Worm (Caenorhabditis elegans): ENCODE results near the gene dpy-2.
A peak's percentile ranks its signal among the peaks of the same experiment; 100 is the strongest.

The dpy-2 gene

ce11 chrII:6734674-6735073, 20.6 kb downstream of the dpy-2 start, which contains the start of gene T14B4.3:
TSS of gene T14B4.3 (plus strand) at chrII:6734937.
- TF ChIP-seq F13C5.2 (tag; optimal IDR thresholded peaks at IDR 0.05) (peak; percentile 62), aly-1 (tag; optimal IDR thresholded peaks at IDR 0.05) (no peak), tbx-37 (GFP tag; conservative IDR thresholded peaks at IDR 0.05) (peak; percentile 55; the same call in 1 of the 2 replicates)

ce11 chrII:6736066-6736465, 22.0 kb downstream of the dpy-2 start, which contains the start of gene mrps-18.C:
TSS of gene mrps-18.C (plus strand) at chrII:6736203.
- TF ChIP-seq ceh-13 (GFP tag; optimal IDR thresholded peaks at IDR 0.05) (no peak), hmbx-1 (tag; optimal IDR thresholded peaks at IDR 0.05) (no peak), ceh-36 (tag; optimal IDR thresholded peaks at IDR 0.05) (no peak), B0310.2 (tag; optimal IDR thresholded peaks at IDR 0.05) (no peak), tbx-11 (GFP tag; IDR thresholded peaks at IDR 0.05) (no peak)

- TF ChIP-seq ceh-13 (GFP tag; optimal IDR thresholded peaks at IDR 0.05) (no peak), aly-1 (tag; optimal IDR thresholded peaks at IDR 0.05) (no peak), ceh-36 (tag; optimal IDR thresholded peaks at IDR 0.05) (no peak), B0310.2 (tag; optimal IDR thresholded peaks at IDR 0.05) (no peak), F13C5.2 (tag; optimal IDR thresholded peaks at IDR 0.05) (no peak), hmbx-1 (tag; optimal IDR thresholded peaks at IDR 0.05) (no peak), ets-7 (tag; optimal IDR thresholded peaks at IDR 0.05) (no peak), flt-1 (GFP tag; IDR thresholded peaks at IDR 0.05) (no peak), ama-1 (optimal IDR thresholded peaks at IDR 0.05) (no peak), hnd-1 (tag; optimal IDR thresholded peaks at IDR 0.05) (no peak), scrt-1 (GFP tag; IDR thresholded peaks at IDR 0.05) (no peak), tbx-11 (GFP tag; IDR thresholded peaks at IDR 0.05) (no peak), tbx-37 (GFP tag; conservative IDR thresholded peaks at IDR 0.05) (no peak), hmg-4 (GFP tag; optimal IDR thresholded peaks at IDR 0.05) (no peak)
These were observed 22.5 kb downstream of the dpy-2 start, which contains the start of gene T14B4.1 for ce11 chrII:6736604-6737003. TSS of gene T14B4.1 (plus strand) at chrII:6736904.

- TF ChIP-seq B0310.2 (tag; optimal IDR thresholded peaks at IDR 0.05) (no peak), ceh-13 (GFP tag; optimal IDR thresholded peaks at IDR 0.05) (peak; percentile 14), hmbx-1 (tag; optimal IDR thresholded peaks at IDR 0.05) (no peak), pes-1 (GFP tag; IDR thresholded peaks at IDR 0.05) (no peak; the same call in 1 of the 2 replicates), sea-1 (GFP tag; conservative IDR thresholded peaks at IDR 0.05) (no peak), hnd-1 (tag; optimal IDR thresholded peaks at IDR 0.05) (peak; percentile 18), tbx-37 (GFP tag; conservative IDR thresholded peaks at IDR 0.05) (peak; percentile 45), scrt-1 (GFP tag; IDR thresholded peaks at IDR 0.05) (no peak; the same call in 1 of the 2 replicates), aly-1 (tag; optimal IDR thresholded peaks at IDR 0.05) (no peak), ama-1 (optimal IDR thresholded peaks at IDR 0.05) (no peak), F13C5.2 (tag; optimal IDR thresholded peaks at IDR 0.05) (peak; percentile 24), ceh-36 (tag; optimal IDR thresholded peaks at IDR 0.05) (no peak), tbx-11 (GFP tag; IDR thresholded peaks at IDR 0.05) (no peak), flt-1 (GFP tag; IDR thresholded peaks at IDR 0.05) (no peak), tra-4 (tag; optimal IDR thresholded peaks at IDR 0.05) (no peak), hmg-4 (GFP tag; optimal IDR thresholded peaks at IDR 0.05) (no peak), ets-7 (tag; optimal IDR thresholded peaks at IDR 0.05) (peak; percentile 62)
These were observed 27.3 kb downstream of the dpy-2 start, which contains the start of gene exos-8 for ce11 chrII:6741428-6741827. TSS of gene exos-8 (plus strand) at chrII:6741691.

ce11 chrII:6742614-6743013, 28.5 kb downstream of the dpy-2 start, which contains the start of gene F41G3.6:
TSS of gene F41G3.6 (plus strand) at chrII:6742914.
- TF ChIP-seq ama-1 (optimal IDR thresholded peaks at IDR 0.05) = no peak
- TF ChIP-seq F13C5.2 (tag; optimal IDR thresholded peaks at IDR 0.05) = no peak
- TF ChIP-seq ceh-13 (GFP tag; optimal IDR thresholded peaks at IDR 0.05) = no peak
- no peak for TF ChIP-seq B0310.2 (tag; optimal IDR thresholded peaks at IDR 0.05)
- no peak for TF ChIP-seq tbx-37 (GFP tag; conservative IDR thresholded peaks at IDR 0.05)
- TF ChIP-seq tbx-11 (GFP tag; IDR thresholded peaks at IDR 0.05) = no peak
- no peak for TF ChIP-seq hmbx-1 (tag; optimal IDR thresholded peaks at IDR 0.05)
- TF ChIP-seq aly-1 (tag; optimal IDR thresholded peaks at IDR 0.05) = no peak
- no peak for TF ChIP-seq ceh-36 (tag; optimal IDR thresholded peaks at IDR 0.05)
- no peak for TF ChIP-seq pes-1 (GFP tag; IDR thresholded peaks at IDR 0.05)
- TF ChIP-seq scrt-1 (GFP tag; IDR thresholded peaks at IDR 0.05) = no peak
- no peak for TF ChIP-seq hmg-4 (GFP tag; optimal IDR thresholded peaks at IDR 0.05)
- no peak for TF ChIP-seq tra-4 (tag; optimal IDR thresholded peaks at IDR 0.05)
- no peak for TF ChIP-seq ets-7 (tag; optimal IDR thresholded peaks at IDR 0.05)
- TF ChIP-seq hnd-1 (tag; optimal IDR thresholded peaks at IDR 0.05) = no peak
- TF ChIP-seq flt-1 (GFP tag; IDR thresholded peaks at IDR 0.05) = no peak
- TF ChIP-seq sea-1 (GFP tag; conservative IDR thresholded peaks at IDR 0.05) = no peak

ce11 chrII:6744648-6745047, 30.6 kb downstream of the dpy-2 start, which contains the start of gene ins-15:
TSS of gene ins-15 (minus strand) at chrII:6744748.
- TF ChIP-seq ceh-13 (GFP tag; optimal IDR thresholded peaks at IDR 0.05) (no peak), sea-1 (GFP tag; conservative IDR thresholded peaks at IDR 0.05) (no peak), tra-4 (tag; optimal IDR thresholded peaks at IDR 0.05) (no peak), tbx-11 (GFP tag; IDR thresholded peaks at IDR 0.05) (no peak), aly-1 (tag; optimal IDR thresholded peaks at IDR 0.05) (no peak), hmg-4 (GFP tag; optimal IDR thresholded peaks at IDR 0.05) (no peak), tbx-37 (GFP tag; conservative IDR thresholded peaks at IDR 0.05) (no peak), ama-1 (optimal IDR thresholded peaks at IDR 0.05) (no peak)

- TF ChIP-seq tra-4 (tag; optimal IDR thresholded peaks at IDR 0.05) (no peak), hmbx-1 (tag; optimal IDR thresholded peaks at IDR 0.05) (no peak), ceh-13 (GFP tag; optimal IDR thresholded peaks at IDR 0.05) (no peak), hnd-1 (tag; optimal IDR thresholded peaks at IDR 0.05) (no peak), tbx-37 (GFP tag; conservative IDR thresholded peaks at IDR 0.05) (no peak), flt-1 (GFP tag; IDR thresholded peaks at IDR 0.05) (no peak), ama-1 (optimal IDR thresholded peaks at IDR 0.05) (no peak), hmg-4 (GFP tag; optimal IDR thresholded peaks at IDR 0.05) (no peak), tbx-11 (GFP tag; IDR thresholded peaks at IDR 0.05) (no peak), ets-7 (tag; optimal IDR thresholded peaks at IDR 0.05) (no peak), aly-1 (tag; optimal IDR thresholded peaks at IDR 0.05) (no peak), scrt-1 (GFP tag; IDR thresholded peaks at IDR 0.05) (no peak), sea-1 (GFP tag; conservative IDR thresholded peaks at IDR 0.05) (no peak), ceh-36 (tag; optimal IDR thresholded peaks at IDR 0.05) (no peak)
These were observed 31.7 kb downstream of the dpy-2 start, which contains the start of gene ins-14 for ce11 chrII:6745783-6746182. TSS of gene ins-14 (minus strand) at chrII:6745814.
